Comparison of ENCODE assay signal across 4 fruit fly cellular contexts in genomic region chr3R:10760966-10761855, dm6.
TF ChIP-seq lines count a peak whose summit lies in the region.

MED7 (minus strand) TSS chr3R:10761032.
Cap-H2 (plus strand) TSS chr3R:10761310.

TF ChIP-seq in whole organism, adult, 20 proteins besides CTCF, POLR2A, EP300 and RAD21 (continued from another document):
- TF ChIP-seq Clk (GFP tag; optimal IDR thresholded peaks at IDR 0.05; lab: Kevin White, UChicago) (peak; percentile 36), Mnt (GFP tag; optimal IDR thresholded peaks at IDR 0.05; lab: Kevin White, UChicago) (peak; percentile 72), ovo (GFP tag; optimal IDR thresholded peaks at IDR 0.05; lab: Kevin White, UChicago) (peak; percentile 53)

TF ChIP-seq in whole organism, embryonic, 481 proteins besides CTCF, POLR2A, EP300 and RAD21 (continued from another document and continues in another):
- peak; percentile 53 for TF ChIP-seq maf-S (GFP tag; optimal IDR thresholded peaks at IDR 0.05; lab: Kevin White, UChicago)
- TF ChIP-seq CG10209 (GFP tag; optimal IDR thresholded peaks at IDR 0.05; lab: Kevin White, UChicago) = peak; percentile 64
- TF ChIP-seq Doc2 (GFP tag; IDR thresholded peaks at IDR 0.05; lab: Robert Waterston, UW) = no peak
- TF ChIP-seq Spps (tag; optimal IDR thresholded peaks at IDR 0.05; lab: Kevin White, UChicago) = peak; percentile 61
- TF ChIP-seq CG2875 (GFP tag; optimal IDR thresholded peaks at IDR 0.05; lab: Kevin White, UChicago) = no peak
- TF ChIP-seq Ets97D (GFP tag; optimal IDR thresholded peaks at IDR 0.05; lab: Kevin White, UChicago) = peak; percentile 95
- peak; percentile 83 for TF ChIP-seq CG6689 (GFP tag; IDR thresholded peaks at IDR 0.05; lab: Robert Waterston, UW)
- TF ChIP-seq repo (GFP tag; optimal IDR thresholded peaks at IDR 0.05; lab: Kevin White, UChicago) = peak; percentile 55
- TF ChIP-seq zf30C (GFP tag; optimal IDR thresholded peaks at IDR 0.05; lab: Kevin White, UChicago) = no peak
- peak; percentile 81 for TF ChIP-seq Xrp1 (GFP tag; IDR thresholded peaks at IDR 0.05; lab: Robert Waterston, UW)
- peak; percentile 8 for TF ChIP-seq odd (GFP tag; optimal IDR thresholded peaks at IDR 0.05; lab: Kevin White, UChicago)
- no peak; the same call in 1 of the 2 replicates for TF ChIP-seq CG10959 (GFP tag; IDR thresholded peaks at IDR 0.05; lab: Robert Waterston, UW)
- TF ChIP-seq dysf (GFP tag; IDR thresholded peaks at IDR 0.05; lab: Robert Waterston, UW) = peak; percentile 84
- peak; percentile 79 for TF ChIP-seq Dref (GFP tag; IDR thresholded peaks at IDR 0.05; lab: Robert Waterston, UW)
- peak; percentile 56; the same call in 1 of the 3 replicates for TF ChIP-seq CG6175 (GFP tag; IDR thresholded peaks at IDR 0.05; lab: Robert Waterston, UW)
- peak; percentile 70; the same call in 1 of the 3 replicates for TF ChIP-seq Mrtf (GFP tag; IDR thresholded peaks at IDR 0.05; lab: Robert Waterston, UW)
- peak; percentile 89 for TF ChIP-seq Ptx1 (GFP tag; IDR thresholded peaks at IDR 0.05; lab: Robert Waterston, UW)
- no peak for TF ChIP-seq run (tag; optimal IDR thresholded peaks at IDR 0.05; lab: Kevin White, UChicago)
- peak; percentile 58 for TF ChIP-seq CG3407 (GFP tag; optimal IDR thresholded peaks at IDR 0.05; lab: Kevin White, UChicago)
- no peak for TF ChIP-seq gce (GFP tag; IDR thresholded peaks at IDR 0.05; lab: Robert Waterston, UW)
- TF ChIP-seq croc (GFP tag; conservative IDR thresholded peaks at IDR 0.05; lab: Robert Waterston, UW) = peak; percentile 72
- peak; percentile 5 for TF ChIP-seq BtbVII (GFP tag; optimal IDR thresholded peaks at IDR 0.05; lab: Kevin White, UChicago)
- no peak for TF ChIP-seq toy (GFP tag; IDR thresholded peaks at IDR 0.05; lab: Robert Waterston, UW)
- TF ChIP-seq Stat92E (GFP tag; optimal IDR thresholded peaks at IDR 0.05; lab: Kevin White, UChicago) = peak in 1 of 3 experiments; percentile 89
- TF ChIP-seq pros (GFP tag; optimal IDR thresholded peaks at IDR 0.05; lab: Kevin White, UChicago) = no peak
- no peak for TF ChIP-seq Lim3 (GFP tag; IDR thresholded peaks at IDR 0.05; lab: Robert Waterston, UW)
- peak; percentile 86; the same call in 2 of the 3 replicates for TF ChIP-seq CG11456 (GFP tag; IDR thresholded peaks at IDR 0.05; lab: Robert Waterston, UW)
- TF ChIP-seq ranshi (GFP tag; IDR thresholded peaks at IDR 0.05; lab: Robert Waterston, UW) = peak; percentile 91
- peak in 1 of 2 experiments; percentile 85 for TF ChIP-seq Hr51 (GFP tag; optimal IDR thresholded peaks at IDR 0.05; lab: Kevin White, UChicago)
- TF ChIP-seq fd96Cb (tag; optimal IDR thresholded peaks at IDR 0.05; lab: Kevin White, UChicago) = peak; percentile 67
- TF ChIP-seq CG4328 (GFP tag; optimal IDR thresholded peaks at IDR 0.05; lab: Kevin White, UChicago) = peak; percentile 48
- peak; percentile 80 for TF ChIP-seq CG12942 (GFP tag; optimal IDR thresholded peaks at IDR 0.05; lab: Kevin White, UChicago)
- peak; percentile 91 for TF ChIP-seq tna (GFP tag; IDR thresholded peaks at IDR 0.05; lab: Robert Waterston, UW; ENCODE audit: partially characterized antibody)
- peak; percentile 67; the same call in 1 of the 2 replicates for TF ChIP-seq wdn (GFP tag; IDR thresholded peaks at IDR 0.05; lab: Robert Waterston, UW)
- peak; percentile 69 for TF ChIP-seq CG7357 (GFP tag; IDR thresholded peaks at IDR 0.05; lab: Robert Waterston, UW)
- TF ChIP-seq Kr (GFP tag; optimal IDR thresholded peaks at IDR 0.05; lab: Kevin White, UChicago) = no peak
- TF ChIP-seq sim (GFP tag; IDR thresholded peaks at IDR 0.05; lab: Robert Waterston, UW) = no peak
- peak; percentile 62 for TF ChIP-seq gt (GFP tag; IDR thresholded peaks at IDR 0.05; lab: Robert Waterston, UW)
- peak; percentile 70 for TF ChIP-seq dm (GFP tag; optimal IDR thresholded peaks at IDR 0.05; lab: Kevin White, UChicago)
- peak; percentile 2 for TF ChIP-seq CG6813 (GFP tag; optimal IDR thresholded peaks at IDR 0.05; lab: Kevin White, UChicago)
- no peak for TF ChIP-seq Hr78 (GFP tag; optimal IDR thresholded peaks at IDR 0.05; lab: Kevin White, UChicago)
- peak; percentile 68 for TF ChIP-seq HHEX (GFP tag; optimal IDR thresholded peaks at IDR 0.05; lab: Kevin White, UChicago)

TF ChIP-seq in whole organism, prepupa, 60 proteins besides CTCF, POLR2A, EP300 and RAD21 (continued from another document):
- TF ChIP-seq lz (GFP tag; optimal IDR thresholded peaks at IDR 0.05; lab: Kevin White, UChicago) (peak; percentile 81), CG7368 (GFP tag; optimal IDR thresholded peaks at IDR 0.05; lab: Kevin White, UChicago) (peak; percentile 54), spab (GFP tag; optimal IDR thresholded peaks at IDR 0.05; lab: Kevin White, UChicago) (no peak), Ets21C (GFP tag; optimal IDR thresholded peaks at IDR 0.05; lab: Kevin White, UChicago) (peak; percentile 70), Gug (GFP tag; IDR thresholded peaks at IDR 0.05; lab: Robert Waterston, UW) (peak; percentile 65), CG6808 (GFP tag; optimal IDR thresholded peaks at IDR 0.05; lab: Kevin White, UChicago) (no peak), CG1621 (tag; optimal IDR thresholded peaks at IDR 0.05; lab: Kevin White, UChicago) (no peak), CG8319 (GFP tag; optimal IDR thresholded peaks at IDR 0.05; lab: Kevin White, UChicago) (no peak), eg (GFP tag; IDR thresholded peaks at IDR 0.05; lab: Robert Waterston, UW) (peak; percentile 61; the same call in 1 of the 3 replicates), CG10631 (GFP tag; optimal IDR thresholded peaks at IDR 0.05; lab: Kevin White, UChicago) (peak; percentile 72), svp (GFP tag; lab: Kevin White, UChicago) (no peak), Hr39 (GFP tag; optimal IDR thresholded peaks at IDR 0.05; lab: Kevin White, UChicago) (peak; percentile 80), CG8119 (GFP tag; IDR thresholded peaks at IDR 0.05; lab: Robert Waterston, UW) (peak; percentile 44; the same call in 1 of the 3 replicates), Sox14 (GFP tag; optimal IDR thresholded peaks at IDR 0.05; lab: Kevin White, UChicago) (peak; percentile 76), topi (GFP tag; optimal IDR thresholded peaks at IDR 0.05; lab: Kevin White, UChicago) (peak; percentile 83), CG6854 (GFP tag; optimal IDR thresholded peaks at IDR 0.05; lab: Kevin White, UChicago) (no peak), Hr38 (GFP tag; optimal IDR thresholded peaks at IDR 0.05; lab: Kevin White, UChicago) (no peak), dac (GFP tag; optimal IDR thresholded peaks at IDR 0.05; lab: Kevin White, UChicago) (no peak), esn (GFP tag; optimal IDR thresholded peaks at IDR 0.05; lab: Kevin White, UChicago) (peak; percentile 80), OdsH (GFP tag; optimal IDR thresholded peaks at IDR 0.05; lab: Kevin White, UChicago) (peak; percentile 76), CG31627 (GFP tag; optimal IDR thresholded peaks at IDR 0.05; lab: Kevin White, UChicago) (peak; percentile 82), Eip75B (GFP tag; optimal IDR thresholded peaks at IDR 0.05; lab: Kevin White, UChicago) (peak; percentile 77), Eip93F (GFP tag; optimal IDR thresholded peaks at IDR 0.05; lab: Kevin White, UChicago) (no peak), CG3032 (tag; optimal IDR thresholded peaks at IDR 0.05; lab: Kevin White, UChicago) (no peak), fkh (GFP tag; optimal IDR thresholded peaks at IDR 0.05; lab: Kevin White, UChicago) (no peak), Smox (GFP tag; optimal IDR thresholded peaks at IDR 0.05; lab: Kevin White, UChicago) (peak; percentile 80), Eip78C (GFP tag; lab: Kevin White, UChicago) (peak; percentile 94), CG16779 (tag; optimal IDR thresholded peaks at IDR 0.05; lab: Kevin White, UChicago) (no peak), vri (GFP tag; optimal IDR thresholded peaks at IDR 0.05; lab: Kevin White, UChicago) (peak; percentile 55), fd59A (GFP tag; optimal IDR thresholded peaks at IDR 0.05; lab: Kevin White, UChicago) (no peak), Blimp-1 (GFP tag; optimal IDR thresholded peaks at IDR 0.05; lab: Kevin White, UChicago) (no peak), salr (GFP tag; optimal IDR thresholded peaks at IDR 0.05; lab: Kevin White, UChicago) (no peak), CG6163 (GFP tag; IDR thresholded peaks at IDR 0.05; lab: Robert Waterston, UW) (peak; percentile 73), CG6792 (GFP tag; optimal IDR thresholded peaks at IDR 0.05; lab: Kevin White, UChicago) (no peak), Met (GFP tag; optimal IDR thresholded peaks at IDR 0.05; lab: Kevin White, UChicago) (no peak), CG11902 (GFP tag; optimal IDR thresholded peaks at IDR 0.05; lab: Kevin White, UChicago) (peak; percentile 63), CG9139 (GFP tag; optimal IDR thresholded peaks at IDR 0.05; lab: Kevin White, UChicago) (no peak), CG11762 (GFP tag; optimal IDR thresholded peaks at IDR 0.05; lab: Kevin White, UChicago; ENCODE audit: insufficient read depth) (peak; percentile 33), CG15336 (GFP tag; IDR thresholded peaks at IDR 0.05; lab: Robert Waterston, UW) (no peak), acj6 (GFP tag; optimal IDR thresholded peaks at IDR 0.05; lab: Kevin White, UChicago) (peak; percentile 79), CG6276 (GFP tag; optimal IDR thresholded peaks at IDR 0.05; lab: Kevin White, UChicago) (no peak)
TF ChIP-seq in whole organism, prepupa: peak in this region for 31.

TF ChIP-seq in whole organism, wandering third instar larva, 38 proteins besides CTCF, POLR2A, EP300 and RAD21 (continued from another document):
- TF ChIP-seq woc (GFP tag; optimal IDR thresholded peaks at IDR 0.05; lab: Kevin White, UChicago) = peak; percentile 91
- TF ChIP-seq ey (GFP tag; optimal IDR thresholded peaks at IDR 0.05; lab: Kevin White, UChicago) = peak; percentile 75
- TF ChIP-seq HLH106 (tag; optimal IDR thresholded peaks at IDR 0.05; lab: Kevin White, UChicago) = peak; percentile 81
- no peak for TF ChIP-seq jim (GFP tag; optimal IDR thresholded peaks at IDR 0.05; lab: Kevin White, UChicago)
- TF ChIP-seq Sp1 (GFP tag; optimal IDR thresholded peaks at IDR 0.05; lab: Kevin White, UChicago) = no peak
- no peak for TF ChIP-seq Hr78 (GFP tag; optimal IDR thresholded peaks at IDR 0.05; lab: Kevin White, UChicago)
- peak; percentile 63 for TF ChIP-seq br (GFP tag; optimal IDR thresholded peaks at IDR 0.05; lab: Kevin White, UChicago)
- TF ChIP-seq Hnf4 (GFP tag; optimal IDR thresholded peaks at IDR 0.05; lab: Kevin White, UChicago) = peak; percentile 86
- no peak for TF ChIP-seq dl (GFP tag; optimal IDR thresholded peaks at IDR 0.05; lab: Kevin White, UChicago; ENCODE audit: insufficient read depth in 1 of 2, partially characterized antibody in 2 of 2)
